Worm (Caenorhabditis elegans): Measurements from ENCODE around the gene H35B03.2.

The H35B03.2 gene

ce11 chrIV:5731597-5731996 is at the start of gene H35B03.2:
Gene H35B03.2, minus strand, starts transcription at chrIV:5731674.
- no peak for TF ChIP-seq elt-3 (tag; optimal IDR thresholded peaks at IDR 0.05)
- TF ChIP-seq ces-1 (GFP tag; optimal IDR thresholded peaks at IDR 0.05): peak; percentile 56
- TF ChIP-seq nhr-28 (tag; optimal IDR thresholded peaks at IDR 0.05): no peak
- peak; percentile 54 for TF ChIP-seq ceh-39 (tag; optimal IDR thresholded peaks at IDR 0.05)
- TF ChIP-seq lsy-2 (tag; optimal IDR thresholded peaks at IDR 0.05): peak; percentile 56
- no peak for TF ChIP-seq hlh-1 (tag; optimal IDR thresholded peaks at IDR 0.05)
- TF ChIP-seq nhr-237 (tag; optimal IDR thresholded peaks at IDR 0.05): peak; percentile 62

- TF ChIP-seq elt-1 (tag; optimal IDR thresholded peaks at IDR 0.05; ENCODE audit: borderline replicate concordance, insufficient read depth) (peak; percentile 38), bed-3 (GFP tag; optimal IDR thresholded peaks at IDR 0.05) (no peak), M03D4.4 (tag; optimal IDR thresholded peaks at IDR 0.05) (no peak)
Measured at ce11 chrIV:5780234-5780788, 48.8 kb upstream of the H35B03.2 start.

- TF ChIP-seq sem-2 (GFP tag; optimal IDR thresholded peaks at IDR 0.05): no peak
- TF ChIP-seq M03D4.4 (tag; optimal IDR thresholded peaks at IDR 0.05): no peak
- TF ChIP-seq nhr-28 (tag; optimal IDR thresholded peaks at IDR 0.05): no peak
- no peak for TF ChIP-seq elt-3 (tag; optimal IDR thresholded peaks at IDR 0.05)
- no peak for TF ChIP-seq flh-1 (GFP tag; optimal IDR thresholded peaks at IDR 0.05)
- TF ChIP-seq lin-13 (tag; optimal IDR thresholded peaks at IDR 0.05): no peak
- TF ChIP-seq nhr-12 (tag; optimal IDR thresholded peaks at IDR 0.05): no peak
- no peak for TF ChIP-seq hlh-1 (tag; optimal IDR thresholded peaks at IDR 0.05)
- no peak for TF ChIP-seq ceh-83 (GFP tag; optimal IDR thresholded peaks at IDR 0.05)
- TF ChIP-seq mab-5 (tag; optimal IDR thresholded peaks at IDR 0.05): no peak
- TF ChIP-seq unc-120 (tag; optimal IDR thresholded peaks at IDR 0.05; ENCODE audit: poor library complexity, severe bottlenecking): no peak
- TF ChIP-seq blmp-1 (tag; optimal IDR thresholded peaks at IDR 0.05): no peak
- no peak for TF ChIP-seq ces-1 (GFP tag; optimal IDR thresholded peaks at IDR 0.05)
- TF ChIP-seq nhr-237 (tag; optimal IDR thresholded peaks at IDR 0.05): no peak
- no peak for TF ChIP-seq unc-39 (tag; optimal IDR thresholded peaks at IDR 0.05)
- no peak for TF ChIP-seq ceh-39 (tag; optimal IDR thresholded peaks at IDR 0.05)
- no peak for TF ChIP-seq lsy-2 (tag; optimal IDR thresholded peaks at IDR 0.05)
- no peak for TF ChIP-seq pha-4 (tag; optimal IDR thresholded peaks at IDR 0.05)
Measured at ce11 chrIV:5779537-5779936, 48.1 kb upstream of the H35B03.2 start.

ce11 chrIV:5778342-5778741 is 46.9 kb upstream of the H35B03.2 start:
- no peak for TF ChIP-seq bed-3 (GFP tag; optimal IDR thresholded peaks at IDR 0.05)
- no peak for TF ChIP-seq pha-4 (tag; optimal IDR thresholded peaks at IDR 0.05)
- no peak for TF ChIP-seq sptf-1 (tag; optimal IDR thresholded peaks at IDR 0.05)
- no peak for TF ChIP-seq unc-120 (tag; optimal IDR thresholded peaks at IDR 0.05; ENCODE audit: poor library complexity, severe bottlenecking)

ce11 chrIV:5766804-5767203 is 35.3 kb upstream of the H35B03.2 start:
- TF ChIP-seq ceh-43 (GFP tag; optimal IDR thresholded peaks at IDR 0.05) (no peak), nhr-12 (tag; optimal IDR thresholded peaks at IDR 0.05) (no peak), M03D4.4 (tag; optimal IDR thresholded peaks at IDR 0.05) (no peak), elt-3 (tag; optimal IDR thresholded peaks at IDR 0.05) (no peak), tbx-8 (GFP tag; optimal IDR thresholded peaks at IDR 0.05) (no peak), zip-8 (tag; optimal IDR thresholded peaks at IDR 0.05) (no peak), drap-1 (GFP tag; optimal IDR thresholded peaks at IDR 0.05) (no peak), elt-1 (tag; optimal IDR thresholded peaks at IDR 0.05; ENCODE audit: borderline replicate concordance, insufficient read depth) (peak; percentile 49)

ce11 chrIV:5765652-5766051 is 34.2 kb upstream of the H35B03.2 start:
- TF ChIP-seq ham-2 (GFP tag; optimal IDR thresholded peaks at IDR 0.05): no peak
- no peak for TF ChIP-seq ceh-43 (GFP tag; optimal IDR thresholded peaks at IDR 0.05)
- TF ChIP-seq snpc-4 (tag; optimal IDR thresholded peaks at IDR 0.05): no peak
- no peak for TF ChIP-seq sptf-1 (tag; optimal IDR thresholded peaks at IDR 0.05)
- TF ChIP-seq ztf-11 (tag; optimal IDR thresholded peaks at IDR 0.05): no peak

ce11 chrIV:5764392-5764791 is 32.9 kb upstream of the H35B03.2 start:
- no peak for TF ChIP-seq lin-32 (GFP tag; optimal IDR thresholded peaks at IDR 0.05)
